Worm (Caenorhabditis elegans): Measurements from ENCODE around the gene srd-40.

The srd-40 gene

ce11 chrX:12317560-12317959 is 6.0 kb upstream of the srd-40 start:
- TF ChIP-seq med-1 (GFP tag; optimal IDR thresholded peaks at IDR 0.05; ENCODE audit: insufficient read depth) (no peak), ref-1 (GFP tag; conservative IDR thresholded peaks at IDR 0.05) (no peak), ztf-23 (GFP tag; IDR thresholded peaks at IDR 0.05) (no peak), ztf-29 (GFP tag; IDR thresholded peaks at IDR 0.05) (no peak), flt-1 (GFP tag; IDR thresholded peaks at IDR 0.05) (no peak)

- TF ChIP-seq flt-1 (GFP tag; IDR thresholded peaks at IDR 0.05), result no peak
- no peak for TF ChIP-seq ztf-23 (GFP tag; IDR thresholded peaks at IDR 0.05)
- no peak for TF ChIP-seq T22C8.4 (GFP tag; IDR thresholded peaks at IDR 0.05)
- no peak for TF ChIP-seq ztf-29 (GFP tag; IDR thresholded peaks at IDR 0.05)
- no peak for TF ChIP-seq med-1 (GFP tag; optimal IDR thresholded peaks at IDR 0.05; ENCODE audit: insufficient read depth)
- no peak for TF ChIP-seq tab-1 (GFP tag; IDR thresholded peaks at IDR 0.05)
- no peak for TF ChIP-seq cog-1 (tag; optimal IDR thresholded peaks at IDR 0.05)
- TF ChIP-seq ref-1 (GFP tag; conservative IDR thresholded peaks at IDR 0.05), result no peak
- no peak for TF ChIP-seq klf-2 (GFP tag; conservative IDR thresholded peaks at IDR 0.05)
Measured at ce11 chrX:12320737-12321136, 2.8 kb upstream of the srd-40 start, which contains the start of gene ceh-40. TSS of gene ceh-40 (minus strand) at chrX:12320777.

- TF ChIP-seq flt-1 (GFP tag; IDR thresholded peaks at IDR 0.05), result no peak
- TF ChIP-seq cog-1 (tag; optimal IDR thresholded peaks at IDR 0.05), result no peak
- TF ChIP-seq ref-1 (GFP tag; conservative IDR thresholded peaks at IDR 0.05), result no peak
- no peak for TF ChIP-seq tab-1 (GFP tag; IDR thresholded peaks at IDR 0.05)
- no peak for TF ChIP-seq ztf-23 (GFP tag; IDR thresholded peaks at IDR 0.05)
- TF ChIP-seq ztf-29 (GFP tag; IDR thresholded peaks at IDR 0.05), result no peak
- no peak for TF ChIP-seq T22C8.4 (GFP tag; IDR thresholded peaks at IDR 0.05)
- TF ChIP-seq klf-2 (GFP tag; conservative IDR thresholded peaks at IDR 0.05), result no peak
- no peak for TF ChIP-seq med-1 (GFP tag; optimal IDR thresholded peaks at IDR 0.05; ENCODE audit: insufficient read depth)
Measured at ce11 chrX:12321357-12321756, 2.2 kb upstream of the srd-40 start, which contains the start of gene F17A2.13. TSS of gene F17A2.13 (plus strand) at chrX:12321657.

- TF ChIP-seq med-1 (GFP tag; optimal IDR thresholded peaks at IDR 0.05; ENCODE audit: insufficient read depth) (no peak), ztf-23 (GFP tag; IDR thresholded peaks at IDR 0.05) (no peak), ref-1 (GFP tag; conservative IDR thresholded peaks at IDR 0.05) (no peak), T22C8.4 (GFP tag; IDR thresholded peaks at IDR 0.05) (no peak), ztf-29 (GFP tag; IDR thresholded peaks at IDR 0.05) (no peak), klf-2 (GFP tag; conservative IDR thresholded peaks at IDR 0.05) (no peak), flt-1 (GFP tag; IDR thresholded peaks at IDR 0.05) (no peak)
Measured at ce11 chrX:12326424-12326823, 2.9 kb downstream of the srd-40 start, which contains the start of gene srd-41. TSS of gene srd-41 (plus strand) at chrX:12326724.

ce11 chrX:12328676-12329075 is 5.1 kb downstream of the srd-40 start, which contains the start of gene srd-45:
TSS of gene srd-45 (plus strand) at chrX:12328976.
- TF ChIP-seq ztf-29 (GFP tag; IDR thresholded peaks at IDR 0.05) (no peak), klf-2 (GFP tag; conservative IDR thresholded peaks at IDR 0.05) (no peak), ztf-23 (GFP tag; IDR thresholded peaks at IDR 0.05) (no peak), ref-1 (GFP tag; conservative IDR thresholded peaks at IDR 0.05) (no peak), tab-1 (GFP tag; IDR thresholded peaks at IDR 0.05) (no peak)

ce11 chrX:12331795-12332194 is 8.3 kb downstream of the srd-40 start, which contains the start of gene srd-46:
TSS of gene srd-46 (plus strand) at chrX:12332095.
- no peak for TF ChIP-seq klf-2 (GFP tag; conservative IDR thresholded peaks at IDR 0.05)
- no peak for TF ChIP-seq cog-1 (tag; optimal IDR thresholded peaks at IDR 0.05)
- no peak for TF ChIP-seq ref-1 (GFP tag; conservative IDR thresholded peaks at IDR 0.05)
- TF ChIP-seq ztf-23 (GFP tag; IDR thresholded peaks at IDR 0.05), result no peak
- TF ChIP-seq med-1 (GFP tag; optimal IDR thresholded peaks at IDR 0.05; ENCODE audit: insufficient read depth), result no peak
- TF ChIP-seq ztf-29 (GFP tag; IDR thresholded peaks at IDR 0.05), result no peak
- TF ChIP-seq flt-1 (GFP tag; IDR thresholded peaks at IDR 0.05), result no peak
- TF ChIP-seq T22C8.4 (GFP tag; IDR thresholded peaks at IDR 0.05), result no peak
- TF ChIP-seq tab-1 (GFP tag; IDR thresholded peaks at IDR 0.05), result no peak

- TF ChIP-seq tab-1 (GFP tag; IDR thresholded peaks at IDR 0.05), result no peak
- TF ChIP-seq ztf-23 (GFP tag; IDR thresholded peaks at IDR 0.05), result no peak
- no peak for TF ChIP-seq ref-1 (GFP tag; conservative IDR thresholded peaks at IDR 0.05)
- TF ChIP-seq flt-1 (GFP tag; IDR thresholded peaks at IDR 0.05), result no peak
- TF ChIP-seq T22C8.4 (GFP tag; IDR thresholded peaks at IDR 0.05), result no peak
- no peak for TF ChIP-seq med-1 (GFP tag; optimal IDR thresholded peaks at IDR 0.05; ENCODE audit: insufficient read depth)
- TF ChIP-seq ztf-29 (GFP tag; IDR thresholded peaks at IDR 0.05), result no peak
- TF ChIP-seq klf-2 (GFP tag; conservative IDR thresholded peaks at IDR 0.05), result no peak
- no peak for TF ChIP-seq cog-1 (tag; optimal IDR thresholded peaks at IDR 0.05)
Measured at ce11 chrX:12333479-12333878, 9.9 kb downstream of the srd-40 start, which contains the start of gene srd-47. TSS of gene srd-47 (plus strand) at chrX:12333642.

- no peak for TF ChIP-seq flt-1 (GFP tag; IDR thresholded peaks at IDR 0.05)
- no peak for TF ChIP-seq cog-1 (tag; optimal IDR thresholded peaks at IDR 0.05)
- TF ChIP-seq ref-1 (GFP tag; conservative IDR thresholded peaks at IDR 0.05), result no peak
- TF ChIP-seq klf-2 (GFP tag; conservative IDR thresholded peaks at IDR 0.05), result no peak
- no peak for TF ChIP-seq ztf-23 (GFP tag; IDR thresholded peaks at IDR 0.05)
- TF ChIP-seq ztf-29 (GFP tag; IDR thresholded peaks at IDR 0.05), result no peak
- TF ChIP-seq T22C8.4 (GFP tag; IDR thresholded peaks at IDR 0.05), result no peak
- TF ChIP-seq tab-1 (GFP tag; IDR thresholded peaks at IDR 0.05), result no peak
- TF ChIP-seq med-1 (GFP tag; optimal IDR thresholded peaks at IDR 0.05; ENCODE audit: insufficient read depth), result no peak
Measured at ce11 chrX:12335808-12336207, 12.3 kb downstream of the srd-40 start, which contains the start of gene srd-48. TSS of gene srd-48 (plus strand) at chrX:12336108.

- TF ChIP-seq ztf-23 (GFP tag; IDR thresholded peaks at IDR 0.05), result no peak
- TF ChIP-seq tab-1 (GFP tag; IDR thresholded peaks at IDR 0.05), result no peak
- TF ChIP-seq T22C8.4 (GFP tag; IDR thresholded peaks at IDR 0.05), result 0 out of 2 replicates have a peak, but pooled peaks have one; percentile 24
- TF ChIP-seq ref-1 (GFP tag; conservative IDR thresholded peaks at IDR 0.05), result 0 out of 2 replicates have a peak, but pooled peaks have one; percentile 26
- no peak for TF ChIP-seq med-1 (GFP tag; optimal IDR thresholded peaks at IDR 0.05; ENCODE audit: insufficient read depth)
- TF ChIP-seq ztf-29 (GFP tag; IDR thresholded peaks at IDR 0.05), result 0 out of 2 replicates have a peak, but pooled peaks have one; percentile 40
- TF ChIP-seq klf-2 (GFP tag; conservative IDR thresholded peaks at IDR 0.05), result no peak
- no peak for TF ChIP-seq cog-1 (tag; optimal IDR thresholded peaks at IDR 0.05)
- no peak for TF ChIP-seq flt-1 (GFP tag; IDR thresholded peaks at IDR 0.05)
Measured at ce11 chrX:12337846-12338490, 14.4 kb downstream of the srd-40 start, which contains the start of gene srd-44. TSS of gene srd-44 (plus strand) at chrX:12338440.
